Worm (Caenorhabditis elegans): ENCODE data around the gene F19F10.14.

ce11 chrV:7532947-7533346 is 37.9 kb downstream of the F19F10.14 start, which contains the start of gene C54F6.3:
- TF ChIP-seq M03D4.4 (tag; optimal IDR thresholded peaks at IDR 0.05) = no peak
- TF ChIP-seq ztf-11 (tag; optimal IDR thresholded peaks at IDR 0.05) = no peak
- TF ChIP-seq hlh-1 (tag; optimal IDR thresholded peaks at IDR 0.05) = no peak
- no peak for TF ChIP-seq lsy-2 (tag; optimal IDR thresholded peaks at IDR 0.05)
- TF ChIP-seq elt-3 (tag; optimal IDR thresholded peaks at IDR 0.05) = no peak
- TF ChIP-seq ceh-39 (tag; optimal IDR thresholded peaks at IDR 0.05) = no peak
- TF ChIP-seq unc-39 (tag; optimal IDR thresholded peaks at IDR 0.05) = no peak
- no peak for TF ChIP-seq nhr-28 (tag; optimal IDR thresholded peaks at IDR 0.05)
- TF ChIP-seq ces-1 (GFP tag; optimal IDR thresholded peaks at IDR 0.05) = no peak
- TF ChIP-seq mep-1 (tag; optimal IDR thresholded peaks at IDR 0.05) = no peak
- no peak for TF ChIP-seq snpc-4 (tag; optimal IDR thresholded peaks at IDR 0.05)
- TF ChIP-seq nhr-12 (tag; optimal IDR thresholded peaks at IDR 0.05) = no peak
- no peak for TF ChIP-seq nhr-76 (tag; optimal IDR thresholded peaks at IDR 0.05)
- no peak for TF ChIP-seq unc-62 (GFP tag; optimal IDR thresholded peaks at IDR 0.05)

Measured in whole organism, mixed stage, embryonic.